Worm (Caenorhabditis elegans) whole organism, L1 larva: Measurements from ENCODE around the gene mct-6.

ENCODE experiments used
- C16A3.4 ChIP-seq: fragments of 150-350 bp; optimal IDR thresholded peaks from 2 replicates; lab custom pipeline; 2014; ENCODE audit warnings: missing biosample characterization, missing genetic modification characterization
- C34B4.2 ChIP-seq: sonication (generic microtip); optimal IDR thresholded peaks from 2 replicates; lab custom pipeline; 2017; ENCODE audit warnings: mild to moderate bottlenecking, missing genetic modification characterization, missing compliant biosample characterization
- aha-1 ChIP-seq: fragments of 150-350 bp; optimal IDR thresholded peaks from 2 replicates; lab custom pipeline; 2014; ENCODE audit warnings: missing biosample characterization, missing genetic modification characterization
- alr-1 ChIP-seq: fragments of 200-800 bp; sonication (Bioruptor generic); optimal IDR thresholded peaks from 2 replicates; lab custom pipeline; 2018; ENCODE audit warnings: borderline replicate concordance, mild to moderate bottlenecking, missing genetic modification characterization, missing compliant biosample characterization
- ceh-8 ChIP-seq: fragments of 200-800 bp; sonication (Bioruptor generic); optimal IDR thresholded peaks from 2 replicates; lab custom pipeline; 2018; ENCODE audit warnings: mild to moderate bottlenecking, missing genetic modification characterization, moderate library complexity, missing compliant biosample characterization
- ceh-82 ChIP-seq, 3 experiments: fragments of 150-350 bp in 1 of 3; sonication (generic microtip) in 2 of 3; optimal IDR thresholded peaks; 2 replicates each; lab custom pipeline; 2014 to 2017; ENCODE audit warnings: missing biosample characterization in 3 of 3, missing genetic modification characterization in 3 of 3
- ceh-88 ChIP-seq: fragments of 200-800 bp; sonication (Bioruptor generic); IDR thresholded peaks from 2 replicates; pipeline ENCODE4 v1.3.6; 2022; ENCODE audit warnings: missing genetic modification characterization, missing compliant biosample characterization
- ces-1 ChIP-seq: fragments of 150-350 bp; optimal IDR thresholded peaks from 2 replicates; lab custom pipeline; 2014; ENCODE audit warnings: missing biosample characterization, missing genetic modification reagents, missing genetic modification characterization
- dpl-1 ChIP-seq, 3 experiments: fragments of 150-350 bp in 2 of 3; sonication (generic microtip) in 1 of 3; optimal IDR thresholded peaks; 2 replicates each; lab custom pipeline; 2014 to 2017; ENCODE audit warnings: missing biosample characterization in 3 of 3, missing genetic modification characterization in 3 of 3, missing genetic modification reagents in 3 of 3
- efl-1 ChIP-seq, 4 experiments: fragments of 150-350 bp; optimal IDR thresholded peaks in 3 of 4; peaks in 1 of 4; 1 replicate in 1 of 4; 2 replicates in 3 of 4; lab custom pipeline; 2014; ENCODE audit warnings: missing biosample characterization in 2 of 4, missing genetic modification characterization in 2 of 4, missing genetic modification reagents in 2 of 4
- efl-3 ChIP-seq: fragments of 200-800 bp; sonication (Bioruptor generic); optimal IDR thresholded peaks from 2 replicates; lab custom pipeline; 2018; ENCODE audit warnings: mild to moderate bottlenecking, missing genetic modification characterization, missing compliant biosample characterization
- egl-13 ChIP-seq: sonication (generic microtip); optimal IDR thresholded peaks from 2 replicates; lab custom pipeline; 2016; ENCODE audit warnings: missing genotype, missing genetic modification reagents, missing genetic modification characterization, missing compliant biosample characterization
- elt-3 ChIP-seq, 6 experiments: fragments of 150-350 bp in 1 of 6; sonication (generic microtip); optimal IDR thresholded peaks; 2 replicates each; lab custom pipeline; 2017 to 2018; ENCODE audit warnings: missing biosample characterization in 6 of 6, missing genetic modification characterization in 6 of 6, inconsistent platforms in 1 of 6
- ets-5 ChIP-seq: fragments of 200-800 bp; sonication (Bioruptor generic); IDR thresholded peaks from 2 replicates; pipeline ENCODE4 v1.3.6; 2022; ENCODE audit warnings: missing genetic modification characterization, missing compliant biosample characterization
- fkh-10 ChIP-seq: sonication (generic microtip); optimal IDR thresholded peaks from 2 replicates; lab custom pipeline; 2017; ENCODE audit warnings: missing biosample characterization, missing genetic modification reagents, missing genetic modification characterization
- fkh-4 ChIP-seq: sonication (generic microtip); optimal IDR thresholded peaks from 2 replicates; lab custom pipeline; 2016; ENCODE audit warnings: missing compliant biosample characterization, missing genetic modification characterization, borderline replicate concordance
- grh-1 ChIP-seq: fragments of 200-800 bp; sonication (Bioruptor generic); IDR thresholded peaks from 2 replicates; pipeline ENCODE4 v1.3.6; 2022; ENCODE audit warnings: missing genetic modification reagents, missing genetic modification characterization, missing compliant biosample characterization
- hpl-2 ChIP-seq: fragments of 150-350 bp; optimal IDR thresholded peaks from 2 replicates; lab custom pipeline; 2014; ENCODE audit warnings: missing biosample characterization, missing genetic modification reagents, missing genetic modification characterization
- irx-1 ChIP-seq: sonication (generic microtip); optimal IDR thresholded peaks from 2 replicates; lab custom pipeline; 2016; ENCODE audit warnings: missing genetic modification characterization, missing compliant biosample characterization
- isw-1 ChIP-seq: fragments of 200-800 bp; sonication (Bioruptor generic); IDR thresholded peaks from 2 replicates; pipeline ENCODE4 v1.3.6; 2022; ENCODE audit warnings: missing genetic modification characterization, missing compliant biosample characterization
- jun-1 ChIP-seq: fragments of 150-350 bp; optimal IDR thresholded peaks from 2 replicates; lab custom pipeline; 2014; ENCODE audit warnings: missing biosample characterization, missing genetic modification reagents, missing genetic modification characterization
- lin-13 ChIP-seq: fragments of 150-350 bp; optimal IDR thresholded peaks from 2 replicates; lab custom pipeline; 2014; ENCODE audit warnings: missing biosample characterization, missing genetic modification reagents, missing genetic modification characterization
- lin-39 ChIP-seq: fragments of 150-350 bp; optimal IDR thresholded peaks from 2 replicates; lab custom pipeline; 2014; ENCODE audit warnings: missing biosample characterization, missing genetic modification reagents, missing genetic modification characterization
- lsy-2 ChIP-seq, 2 experiments: fragments of 150-350 bp; optimal IDR thresholded peaks; 2 replicates each; lab custom pipeline; 2014; ENCODE audit warnings: missing biosample characterization in 2 of 2, missing genetic modification characterization in 2 of 2
- mab-9 ChIP-seq: fragments of 200-800 bp; sonication (Bioruptor generic); IDR thresholded peaks from 2 replicates; pipeline ENCODE4 v1.3.6; 2022; ENCODE audit warnings: missing genetic modification reagents, missing genetic modification characterization, missing compliant biosample characterization
- nhr-11 ChIP-seq: fragments of 150-350 bp; optimal IDR thresholded peaks from 2 replicates; lab custom pipeline; 2014; ENCODE audit warnings: missing biosample characterization, missing genetic modification characterization
- nhr-20 ChIP-seq: sonication (generic microtip); optimal IDR thresholded peaks from 2 replicates; lab custom pipeline; 2016; ENCODE audit warnings: mild to moderate bottlenecking, missing genetic modification characterization, missing compliant biosample characterization
- nhr-28 ChIP-seq: fragments of 150-350 bp; optimal IDR thresholded peaks from 2 replicates; lab custom pipeline; 2014; ENCODE audit warnings: missing biosample characterization, missing genetic modification characterization
- nhr-84 ChIP-seq: sonication (generic microtip); optimal IDR thresholded peaks from 2 replicates; lab custom pipeline; 2017; ENCODE audit warnings: missing biosample characterization, missing genetic modification characterization
- nhr-90 ChIP-seq: sonication (generic microtip); optimal IDR thresholded peaks from 2 replicates; lab custom pipeline; 2016; ENCODE audit warnings: mild to moderate bottlenecking, missing genetic modification characterization, missing compliant biosample characterization; ENCODE audit not compliant: poor library complexity
- pax-3 ChIP-seq: fragments of 200-800 bp; sonication (Bioruptor generic); optimal IDR thresholded peaks from 2 replicates; lab custom pipeline; 2018; ENCODE audit warnings: mild to moderate bottlenecking, missing genetic modification characterization, moderate library complexity, missing compliant biosample characterization
- skn-1 ChIP-seq: fragments of 150-350 bp; optimal IDR thresholded peaks from 2 replicates; lab custom pipeline; 2014; ENCODE audit warnings: missing biosample characterization, missing genetic modification characterization
- snu-23 ChIP-seq: sonication (generic microtip); optimal IDR thresholded peaks from 2 replicates; lab custom pipeline; 2016; ENCODE audit warnings: missing genetic modification characterization, missing compliant biosample characterization
- sox-4 ChIP-seq: sonication (generic microtip); optimal IDR thresholded peaks from 2 replicates; lab custom pipeline; 2016; ENCODE audit warnings: missing genetic modification characterization, missing compliant biosample characterization
- sptf-1 ChIP-seq: fragments of 150-350 bp; optimal IDR thresholded peaks from 2 replicates; lab custom pipeline; 2014; ENCODE audit warnings: missing biosample characterization, missing genetic modification characterization
- sup-37 ChIP-seq: fragments of 200-800 bp; sonication (Bioruptor generic); optimal IDR thresholded peaks from 2 replicates; lab custom pipeline; 2018; ENCODE audit warnings: mild to moderate bottlenecking, missing genetic modification characterization, missing compliant biosample characterization
- swsn-7 ChIP-seq: sonication (generic microtip); optimal IDR thresholded peaks from 2 replicates; lab custom pipeline; 2016; ENCODE audit warnings: missing genetic modification characterization, missing compliant biosample characterization
- tbx-2 ChIP-seq: sonication (generic microtip); optimal IDR thresholded peaks from 2 replicates; lab custom pipeline; 2016; ENCODE audit warnings: missing genetic modification characterization, missing compliant biosample characterization
- tlp-1 ChIP-seq: fragments of 150-350 bp; optimal IDR thresholded peaks from 2 replicates; lab custom pipeline; 2014; ENCODE audit warnings: missing biosample characterization, missing genetic modification characterization
- unc-130 ChIP-seq: fragments of 150-350 bp; optimal IDR thresholded peaks from 2 replicates; lab custom pipeline; 2017; ENCODE audit warnings: missing biosample characterization, missing genetic modification characterization, inconsistent platforms
- unc-86 ChIP-seq: sonication (generic microtip); optimal IDR thresholded peaks from 2 replicates; lab custom pipeline; 2016; ENCODE audit warnings: missing genetic modification characterization, missing compliant biosample characterization
- unc-98 ChIP-seq: fragments of 200-800 bp; sonication (Bioruptor generic); IDR thresholded peaks from 2 replicates; pipeline ENCODE4 v1.3.6; 2022; ENCODE audit warnings: missing genetic modification characterization, missing compliant biosample characterization
- vab-15 ChIP-seq: sonication (generic microtip); optimal IDR thresholded peaks from 2 replicates; lab custom pipeline; 2017; ENCODE audit warnings: missing genotype, mild to moderate bottlenecking, missing genetic modification characterization, missing compliant biosample characterization
- xbp-1 ChIP-seq: sonication (generic microtip); optimal IDR thresholded peaks from 2 replicates; lab custom pipeline; 2016; ENCODE audit warnings: missing genetic modification characterization, missing compliant biosample characterization
- zip-4 ChIP-seq: fragments of 200-800 bp; sonication (Bioruptor generic); optimal IDR thresholded peaks from 2 replicates; lab custom pipeline; 2018; ENCODE audit warnings: mild to moderate bottlenecking, missing genetic modification characterization, moderate library complexity, missing compliant biosample characterization
- ztf-4 ChIP-seq: fragments of 150-350 bp; optimal IDR thresholded peaks from 2 replicates; lab custom pipeline; 2014; ENCODE audit warnings: missing biosample characterization, missing genetic modification characterization

The mct-6 gene

DNA sequence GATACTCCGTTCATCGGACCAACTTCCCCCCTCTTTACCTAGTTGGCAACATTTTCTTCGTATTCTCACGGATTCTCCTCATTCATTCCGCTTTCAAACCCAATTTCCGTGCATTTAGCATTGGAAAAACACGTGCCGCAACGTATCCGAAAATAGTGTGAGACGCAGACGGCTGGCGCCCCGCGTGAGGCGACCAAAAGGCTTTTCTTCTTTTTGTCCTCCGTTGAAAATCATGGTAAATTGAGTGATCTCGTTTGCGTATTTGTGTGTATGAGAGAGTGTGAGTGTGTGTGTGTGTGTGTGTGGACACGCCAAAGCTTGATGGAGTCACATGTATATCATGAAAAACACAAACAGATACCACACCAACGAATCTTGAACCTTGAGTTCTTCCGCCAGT, 26.5 kb upstream of the mct-6 start (continued):
- TF ChIP-seq fkh-10 (GFP tag; lab: Kevin White, UChicago) (peak; percentile 98), grh-1 (GFP tag; lab: Robert Waterston, UW) (peak; percentile 65), elt-3 (tag; optimal IDR thresholded peaks at IDR 0.05; lab: Kevin White, UChicago) (peak in 2 of 6 experiments; percentile 77 to 89), unc-98 (GFP tag; lab: Robert Waterston, UW) (peak; percentile 36; the same call in 1 of the 2 replicates), nhr-28 (tag; lab: Kevin White, UChicago) (no peak), irx-1 (tag; lab: Kevin White, UChicago) (peak; percentile 74), nhr-90 (tag; lab: Kevin White, UChicago) (peak; percentile 89), sox-4 (tag; lab: Kevin White, UChicago) (peak; percentile 85), mab-9 (GFP tag; lab: Robert Waterston, UW) (peak; percentile 56; the same call in 1 of the 2 replicates), nhr-11 (peak; percentile 85), alr-1 (tag; lab: Kevin White, UChicago) (no peak), unc-86 (tag; lab: Kevin White, UChicago) (peak; percentile 92), unc-130 (tag; lab: Kevin White, UChicago) (peak; percentile 90), tbx-2 (peak; percentile 95), efl-1 (optimal IDR thresholded peaks at IDR 0.05; lab: Kevin White, UChicago) (peak; percentile 66 to 80), efl-1 (GFP tag; optimal IDR thresholded peaks at IDR 0.05 in 1 of 2; lab: Kevin White, UChicago) (peak; percentile 33 to 87), sptf-1 (tag; lab: Kevin White, UChicago) (no peak), nhr-84 (no peak), ztf-4 (tag; lab: Kevin White, UChicago) (peak; percentile 93), aha-1 (tag; lab: Kevin White, UChicago) (peak; percentile 11), ceh-8 (GFP tag; lab: Kevin White, UChicago) (peak; percentile 78), swsn-7 (tag; lab: Kevin White, UChicago) (peak; percentile 92), lin-13 (peak; percentile 89), nhr-20 (tag; lab: Kevin White, UChicago) (peak; percentile 98), sup-37 (GFP tag; lab: Kevin White, UChicago) (peak; percentile 25), snu-23 (GFP tag; lab: Kevin White, UChicago) (peak; percentile 97), C34B4.2 (tag; lab: Kevin White, UChicago) (no peak), skn-1 (peak; percentile 79), efl-3 (GFP tag; lab: Kevin White, UChicago) (no peak), isw-1 (GFP tag; lab: Robert Waterston, UW) (peak; percentile 68), dpl-1 (GFP tag; optimal IDR thresholded peaks at IDR 0.05; lab: Kevin White, UChicago) (peak; percentile 59 to 65 (median 61)), ets-5 (GFP tag; lab: Robert Waterston, UW) (no peak), C16A3.4 (tag; lab: Kevin White, UChicago) (peak; percentile 84), jun-1 (tag; lab: Kevin White, UChicago) (peak; percentile 81), zip-4 (GFP tag; lab: Kevin White, UChicago) (peak; percentile 46), egl-13 (tag; lab: Kevin White, UChicago) (peak; percentile 90), vab-15 (tag; lab: Kevin White, UChicago) (peak; percentile 80), ceh-88 (peak; percentile 84), xbp-1 (tag; lab: Kevin White, UChicago) (peak; percentile 88), lin-39 (peak; percentile 50), lsy-2 (tag; optimal IDR thresholded peaks at IDR 0.05; lab: Kevin White, UChicago) (peak; percentile 82 to 90), hpl-2 (GFP tag; lab: Kevin White, UChicago) (peak; percentile 80), tlp-1 (tag; lab: Kevin White, UChicago) (no peak), pax-3 (tag; lab: Kevin White, UChicago) (peak; percentile 80), ces-1 (GFP tag; lab: Kevin White, UChicago) (no peak), ceh-82 (tag; optimal IDR thresholded peaks at IDR 0.05; lab: Kevin White, UChicago) (peak; percentile 72 to 86 (median 81)), fkh-4 (no peak)
